Fruit fly (Drosophila melanogaster) whole organism: ENCODE results near the gene CG31957.

Experiments
- Dll ChIP-seq: fragments of >200 bp; optimal IDR thresholded peaks from 2 replicates; lab custom pipeline; 2017
- psq ChIP-seq: fragments of >200 bp; optimal IDR thresholded peaks from 2 replicates; lab custom pipeline; 2017
- usp ChIP-seq: fragments of >200 bp; optimal IDR thresholded peaks from 2 replicates; lab custom pipeline; 2017; ENCODE audit warnings: missing biosample characterization, missing genetic modification characterization, mixed read lengths

- TF ChIP-seq usp (GFP tag; lab: Kevin White, UChicago) = no peak
- no peak for TF ChIP-seq Dll (lab: Kevin White, UChicago)
- no peak for TF ChIP-seq psq
Observed at dm6 chr2L:3831694-3832093, 40.6 kb downstream of the CG31957 start.
